Worm (Caenorhabditis elegans): ENCODE measurements around the gene T25D3.3.

ce11 chrII:128929-129328, 23.5 kb upstream of the T25D3.3 start, which contains the start of gene srd-3:
- TF ChIP-seq aly-2 (tag; optimal IDR thresholded peaks at IDR 0.05) = no peak
- no peak for TF ChIP-seq R02D3.7 (tag; optimal IDR thresholded peaks at IDR 0.05)
- no peak for TF ChIP-seq unc-62 (GFP tag; optimal IDR thresholded peaks at IDR 0.05 in 1 of 2)
- TF ChIP-seq unc-62 (tag; optimal IDR thresholded peaks at IDR 0.05) = no peak
- TF ChIP-seq ceh-28 (tag; optimal IDR thresholded peaks at IDR 0.05) = no peak
- no peak for TF ChIP-seq unc-39 (tag; optimal IDR thresholded peaks at IDR 0.05)
- no peak for TF ChIP-seq egl-27 (tag; optimal IDR thresholded peaks at IDR 0.05)
- no peak for TF ChIP-seq T26A8.4 (GFP tag; IDR thresholded peaks at IDR 0.05)
- no peak for TF ChIP-seq nhr-11 (tag; optimal IDR thresholded peaks at IDR 0.05)
- no peak for TF ChIP-seq ama-1 (optimal IDR thresholded peaks at IDR 0.05)
- TF ChIP-seq F37D6.2 (tag; optimal IDR thresholded peaks at IDR 0.05) = no peak

All from whole organism, L4 larva.